Fruit fly (Drosophila melanogaster) whole organism, embryonic: ENCODE results near the gene CG45307.

ENCODE experiments used
- Awh ChIP-seq: fragments of 200-800 bp; sonication (Bioruptor generic); IDR thresholded peaks from 2 replicates; pipeline ENCODE4, ENCODE4 v1.3.6; 2022; ENCODE audit warnings: missing biosample characterization, missing genetic modification characterization
- CG10209 ChIP-seq: fragments of 200-800 bp; sonication (Bioruptor generic); optimal IDR thresholded peaks from 3 replicates; lab custom pipeline; 2017; ENCODE audit warnings: missing biosample characterization, mild to moderate bottlenecking, missing genetic modification characterization, missing genetic modification reagents
- CG10366 ChIP-seq: fragments of 200-800 bp; sonication (Bioruptor generic); IDR thresholded peaks from 2 replicates; pipeline ENCODE4 v1.3.6; 2022; ENCODE audit warnings: missing biosample characterization, missing genetic modification characterization
- CG10431 ChIP-seq: fragments of 200-800 bp; sonication (Bioruptor generic); optimal IDR thresholded peaks from 3 replicates; lab custom pipeline; 2018; ENCODE audit warnings: missing biosample characterization, mild to moderate bottlenecking, missing genetic modification characterization
- CG10543 ChIP-seq: fragments of 200-800 bp; sonication (Bioruptor generic); optimal IDR thresholded peaks from 3 replicates; lab custom pipeline; 2017; ENCODE audit warnings: missing biosample characterization, mild to moderate bottlenecking, missing genetic modification characterization, moderate library complexity
- CG12659 ChIP-seq: fragments of 200-800 bp; sonication (Bioruptor generic); optimal IDR thresholded peaks from 3 replicates; lab custom pipeline; 2017; ENCODE audit warnings: mild to moderate bottlenecking, missing biosample characterization, missing genetic modification reagents, missing genetic modification characterization
- CG15601 ChIP-seq: fragments of 200-800 bp; sonication (Bioruptor generic); optimal IDR thresholded peaks from 3 replicates; lab custom pipeline; 2019; ENCODE audit warnings: missing biosample characterization, mild to moderate bottlenecking, missing genetic modification characterization, moderate library complexity
- CG17829 ChIP-seq: fragments of 200-800 bp; optimal IDR thresholded peaks from 2 replicates; lab custom pipeline; 2019; ENCODE audit warnings: missing biosample characterization, mild to moderate bottlenecking, missing genetic modification characterization, moderate library complexity
- CG33557 ChIP-seq: fragments of 200-800 bp; sonication (Bioruptor generic); optimal IDR thresholded peaks from 2 replicates; lab custom pipeline; 2019; ENCODE audit warnings: missing biosample characterization, mild to moderate bottlenecking, missing genetic modification characterization, moderate library complexity
- CG3847 ChIP-seq: fragments of 200-800 bp; sonication (Bioruptor generic); IDR thresholded peaks from 2 replicates; pipeline ENCODE4 v1.3.6; 2022; ENCODE audit warnings: missing biosample characterization, missing genetic modification characterization
- CG4282 ChIP-seq: fragments of 200-800 bp; sonication (Bioruptor generic); optimal IDR thresholded peaks from 2 replicates; lab custom pipeline; 2016; ENCODE audit warnings: missing biosample characterization, missing genetic modification characterization
- CG4424 ChIP-seq: fragments of 200-800 bp; sonication (Bioruptor generic); optimal IDR thresholded peaks from 3 replicates; lab custom pipeline; 2016; ENCODE audit warnings: missing biosample characterization, missing genetic modification characterization
- CG4617 ChIP-seq: fragments of 200-800 bp; sonication (Bioruptor generic); optimal IDR thresholded peaks from 3 replicates; lab custom pipeline; 2016; ENCODE audit warnings: missing biosample characterization, missing genetic modification characterization, borderline replicate concordance
- CG6689 ChIP-seq: fragments of 200-800 bp; sonication (Bioruptor generic); IDR thresholded peaks from 2 replicates; pipeline ENCODE4 v1.3.6; 2022; ENCODE audit warnings: missing biosample characterization, missing genetic modification characterization
- CG7357 ChIP-seq: fragments of 200-800 bp; sonication (Bioruptor generic); IDR thresholded peaks from 3 replicates; pipeline ENCODE4 v1.3.6; 2022; ENCODE audit warnings: missing biosample characterization, missing genetic modification characterization
- CG8359 ChIP-seq: fragments of 200-800 bp; sonication (Bioruptor generic); optimal IDR thresholded peaks from 2 replicates; lab custom pipeline; 2017; ENCODE audit warnings: missing biosample characterization, mild to moderate bottlenecking, missing genetic modification characterization, borderline replicate concordance
- CG8388 ChIP-seq: fragments of 200-800 bp; sonication (Bioruptor generic); optimal IDR thresholded peaks from 2 replicates; lab custom pipeline; 2019; ENCODE audit warnings: missing biosample characterization, mild to moderate bottlenecking, missing genetic modification characterization, moderate library complexity
- E2f2 ChIP-seq: fragments of 200-800 bp; sonication (Bioruptor generic); IDR thresholded peaks from 2 replicates; pipeline ENCODE4 v1.3.6; 2022; ENCODE audit warnings: missing biosample characterization, missing genetic modification characterization
- HmgZ ChIP-seq: fragments of 200-800 bp; sonication (Bioruptor generic); optimal IDR thresholded peaks from 2 replicates; lab custom pipeline; 2018; ENCODE audit warnings: missing biosample characterization, mild to moderate bottlenecking, missing genetic modification characterization
- MESR4 ChIP-seq: fragments of 200-800 bp; sonication (Bioruptor generic); optimal IDR thresholded peaks from 2 replicates; lab custom pipeline; 2018; ENCODE audit warnings: missing biosample characterization, mild to moderate bottlenecking, missing genetic modification characterization, moderate library complexity
- Mes4 ChIP-seq: fragments of 200-800 bp; sonication (Bioruptor generic); optimal IDR thresholded peaks from 2 replicates; lab custom pipeline; 2016; ENCODE audit warnings: missing biosample characterization, missing genetic modification characterization
- NC2β ChIP-seq: fragments of 200-800 bp; sonication (Bioruptor generic); optimal IDR thresholded peaks from 2 replicates; lab custom pipeline; 2016; ENCODE audit warnings: missing biosample characterization, missing genetic modification characterization
- NfI ChIP-seq: fragments of 200-800 bp; sonication (Bioruptor generic); optimal IDR thresholded peaks from 3 replicates; lab custom pipeline; 2018; ENCODE audit warnings: missing biosample characterization, mild to moderate bottlenecking, missing genetic modification characterization, moderate library complexity
- PHDP ChIP-seq: fragments of 200-800 bp; sonication (Bioruptor generic); optimal IDR thresholded peaks from 3 replicates; lab custom pipeline; 2018; ENCODE audit warnings: missing biosample characterization, mild to moderate bottlenecking, missing genetic modification characterization, moderate library complexity
- Poxn ChIP-seq: fragments of 200-800 bp; sonication (Bioruptor generic); IDR thresholded peaks from 2 replicates; pipeline ENCODE4 v1.3.6; 2022; ENCODE audit warnings: missing biosample characterization, missing genetic modification characterization
- Sox100B ChIP-seq: fragments of 200-800 bp; sonication (Bioruptor generic); optimal IDR thresholded peaks from 3 replicates; lab custom pipeline; 2018; ENCODE audit warnings: missing biosample characterization, mild to moderate bottlenecking, missing genetic modification characterization
- Sox102F ChIP-seq: fragments of 200-800 bp; sonication (Bioruptor generic); optimal IDR thresholded peaks from 2 replicates; lab custom pipeline; 2018; ENCODE audit warnings: missing biosample characterization, mild to moderate bottlenecking, missing genetic modification characterization, moderate library complexity
- Tbp ChIP-seq: fragments of >200 bp; optimal IDR thresholded peaks from 2 replicates; lab custom pipeline; 2018; ENCODE audit warnings: missing biosample characterization, missing genetic modification characterization
- al ChIP-seq: fragments of 200-800 bp; sonication (Bioruptor generic); IDR thresholded peaks from 2 replicates; pipeline ENCODE4 v1.3.6; 2022; ENCODE audit warnings: missing biosample characterization, missing genetic modification characterization
- aop ChIP-seq: fragments of 200-800 bp; sonication (Bioruptor generic); IDR thresholded peaks from 2 replicates; pipeline ENCODE4 v1.3.6; 2022; ENCODE audit warnings: missing biosample characterization, missing genetic modification characterization
- bsh ChIP-seq, 2 experiments: fragments of 200-800 bp; sonication (Bioruptor generic); optimal IDR thresholded peaks; 2 replicates each; lab custom pipeline; 2017 to 2018; ENCODE audit warnings: mild to moderate bottlenecking in 2 of 2, missing biosample characterization in 2 of 2, missing genetic modification characterization in 2 of 2, moderate library complexity in 1 of 2
- cas ChIP-seq: fragments of 200-800 bp; sonication (Bioruptor generic); IDR thresholded peaks from 2 replicates; pipeline ENCODE4 v1.3.6; 2022; ENCODE audit warnings: missing biosample characterization, missing genetic modification characterization
- corto ChIP-seq: fragments of 200-800 bp; sonication (Bioruptor generic); optimal IDR thresholded peaks from 2 replicates; lab custom pipeline; 2016; ENCODE audit warnings: missing biosample characterization, mild to moderate bottlenecking, missing genetic modification characterization, moderate library complexity
- dan ChIP-seq: fragments of 200-800 bp; sonication (Bioruptor generic); IDR thresholded peaks from 2 replicates; pipeline ENCODE4 v1.3.6; 2022; ENCODE audit warnings: missing biosample characterization, missing genetic modification characterization
- danr ChIP-seq: fragments of 200-800 bp; sonication (Bioruptor generic); IDR thresholded peaks from 2 replicates; pipeline ENCODE4 v1.3.6; 2022; ENCODE audit warnings: missing biosample characterization, missing genetic modification characterization
- eyg ChIP-seq: fragments of 200-800 bp; sonication (Bioruptor generic); optimal IDR thresholded peaks from 3 replicates; lab custom pipeline; 2016; ENCODE audit warnings: missing biosample characterization, missing genetic modification characterization
- fu2 ChIP-seq: fragments of 200-800 bp; sonication (Bioruptor generic); optimal IDR thresholded peaks from 2 replicates; lab custom pipeline; 2016; ENCODE audit warnings: missing biosample characterization, missing genetic modification characterization
- kay ChIP-seq: fragments of 200-800 bp; sonication (Bioruptor generic); optimal IDR thresholded peaks from 2 replicates; lab custom pipeline; 2016; ENCODE audit warnings: missing biosample characterization, missing genetic modification characterization
- lab ChIP-seq: fragments of 200-800 bp; sonication (Bioruptor generic); optimal IDR thresholded peaks from 3 replicates; lab custom pipeline; 2017; ENCODE audit warnings: missing biosample characterization, missing genetic modification characterization, mild to moderate bottlenecking, moderate library complexity, missing genetic modification reagents
- lilli ChIP-seq: fragments of 200-800 bp; sonication (Bioruptor generic); optimal IDR thresholded peaks from 3 replicates; lab custom pipeline; 2016; ENCODE audit warnings: missing biosample characterization, missing genetic modification characterization
- lmd ChIP-seq: fragments of 200-800 bp; sonication (Bioruptor generic); IDR thresholded peaks from 2 replicates; pipeline ENCODE4 v1.3.6; 2022; ENCODE audit warnings: missing biosample characterization, missing genetic modification characterization
- nmo ChIP-seq: fragments of 200-800 bp; sonication (Bioruptor generic); optimal IDR thresholded peaks from 2 replicates; lab custom pipeline; 2018; ENCODE audit warnings: missing biosample characterization, mild to moderate bottlenecking, missing genetic modification characterization, moderate library complexity
- otp ChIP-seq: fragments of 200-800 bp; sonication (Bioruptor generic); IDR thresholded peaks from 3 replicates; pipeline ENCODE4, ENCODE4 v1.3.6; 2022; ENCODE audit warnings: missing biosample characterization, missing genetic modification characterization
- pho ChIP-seq: fragments of 200-800 bp; sonication (Bioruptor generic); optimal IDR thresholded peaks from 2 replicates; lab custom pipeline; 2016; ENCODE audit warnings: missing biosample characterization, missing genetic modification characterization
- scrt ChIP-seq: fragments of 200-800 bp; sonication (Bioruptor generic); optimal IDR thresholded peaks from 2 replicates; lab custom pipeline; 2018; ENCODE audit warnings: missing biosample characterization, mild to moderate bottlenecking, missing genetic modification characterization, moderate library complexity
- slbo ChIP-seq: fragments of 200-800 bp; sonication (Bioruptor generic); IDR thresholded peaks from 2 replicates; pipeline ENCODE4 v1.3.6; 2022; ENCODE audit warnings: missing biosample characterization, missing genetic modification characterization
- sna ChIP-seq: fragments of 200-800 bp; sonication (Bioruptor generic); IDR thresholded peaks from 2 replicates; pipeline ENCODE4 v1.3.6; 2022; ENCODE audit warnings: missing biosample characterization, missing genetic modification characterization; ENCODE audit not compliant: partially characterized antibody
- tna ChIP-seq: fragments of 200-800 bp; sonication (Bioruptor generic); IDR thresholded peaks from 2 replicates; pipeline ENCODE4 v1.3.6; 2022; ENCODE audit warnings: missing biosample characterization, missing genetic modification characterization; ENCODE audit not compliant: partially characterized antibody
- wek ChIP-seq: fragments of 200-800 bp; sonication (Bioruptor generic); optimal IDR thresholded peaks from 3 replicates; lab custom pipeline; 2018; ENCODE audit warnings: missing biosample characterization, mild to moderate bottlenecking, missing genetic modification characterization, moderate library complexity

The CG45307 gene

DNA sequence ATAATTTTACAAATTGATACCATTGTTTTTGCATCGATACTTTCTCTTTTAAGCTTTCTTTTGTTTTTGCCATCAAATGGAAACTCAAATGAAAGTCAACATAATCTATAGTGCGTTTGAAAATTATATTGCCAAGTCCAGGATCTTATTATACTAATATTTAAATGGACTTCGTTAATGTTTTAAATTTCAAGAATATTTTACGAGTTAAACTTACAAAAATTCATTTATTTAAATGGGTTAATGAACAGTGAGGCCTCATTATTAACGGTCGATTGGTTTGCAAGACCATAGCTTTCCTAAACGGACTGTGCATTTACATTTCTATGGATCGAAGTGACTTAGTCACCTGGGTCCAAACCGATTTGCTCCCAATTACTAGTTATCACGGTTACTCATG is 15.5 kb downstream of the CG45307 start:
- TF ChIP-seq nmo (GFP tag; lab: Kevin White, UChicago), result peak; percentile 31
- TF ChIP-seq Sox102F (GFP tag; lab: Kevin White, UChicago), result peak; percentile 13
- no peak for TF ChIP-seq Mes4 (GFP tag; lab: Kevin White, UChicago)
- peak; percentile 62 for TF ChIP-seq CG8388 (GFP tag; lab: Kevin White, UChicago)
- no peak for TF ChIP-seq tna (GFP tag; lab: Robert Waterston, UW)
- TF ChIP-seq fu2 (GFP tag; lab: Kevin White, UChicago), result no peak

DNA sequence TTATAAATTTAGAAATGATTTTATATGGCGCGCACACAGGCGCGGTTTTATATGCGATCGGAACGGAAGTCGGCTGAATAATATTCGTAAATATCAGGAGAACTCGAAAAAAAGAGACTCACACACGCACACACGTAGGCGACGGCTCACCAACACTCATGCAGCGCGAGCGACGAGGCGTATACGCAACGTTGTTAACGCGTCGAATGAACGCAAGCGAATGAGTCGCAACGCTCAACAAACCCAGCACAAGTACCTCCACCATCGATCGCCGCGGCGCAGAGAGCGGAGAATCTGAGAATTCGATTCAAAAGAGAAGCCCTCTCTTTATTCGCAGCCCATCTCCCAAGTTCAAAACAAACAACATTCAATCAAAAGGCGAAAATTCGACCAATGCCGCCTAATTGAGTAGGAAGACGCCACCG is 16.3 kb downstream of the CG45307 start:
- no peak for TF ChIP-seq CG8359
- peak; percentile 47; the same call in 1 of the 2 replicates for TF ChIP-seq sna (GFP tag; lab: Robert Waterston, UW)
- peak; percentile 32; the same call in 1 of the 2 replicates for TF ChIP-seq E2f2 (GFP tag; lab: Robert Waterston, UW)
- peak; percentile 30 for TF ChIP-seq lilli (GFP tag; lab: Kevin White, UChicago)
- no peak for TF ChIP-seq Poxn
- TF ChIP-seq MESR4 (GFP tag; lab: Kevin White, UChicago), result no peak
- TF ChIP-seq corto (GFP tag; lab: Kevin White, UChicago), result peak; percentile 30
- TF ChIP-seq CG33557, result peak; percentile 16
- TF ChIP-seq wek (GFP tag; lab: Kevin White, UChicago), result no peak
- TF ChIP-seq scrt, result peak; percentile 52
- no peak for TF ChIP-seq danr (GFP tag; lab: Robert Waterston, UW)
- no peak; the same call in 2 of the 3 replicates for TF ChIP-seq otp (GFP tag; lab: Robert Waterston, UW)
- peak; percentile 37 for TF ChIP-seq eyg (GFP tag; lab: Kevin White, UChicago)
- no peak for TF ChIP-seq dan (GFP tag; lab: Robert Waterston, UW)
- peak; percentile 37 for TF ChIP-seq CG3847 (GFP tag; lab: Robert Waterston, UW)
- peak; percentile 52 for TF ChIP-seq slbo (GFP tag; lab: Robert Waterston, UW)
- TF ChIP-seq NC2β, result peak; percentile 10
- peak; percentile 38 for TF ChIP-seq kay (GFP tag; lab: Kevin White, UChicago)
- TF ChIP-seq Awh, result peak; percentile 59; the same call in 1 of the 2 replicates
- peak; percentile 88 for TF ChIP-seq CG10543
- no peak for TF ChIP-seq cas (GFP tag; lab: Robert Waterston, UW)
- TF ChIP-seq lab (GFP tag; lab: Kevin White, UChicago), result peak; percentile 83
- no peak for TF ChIP-seq CG10431 (GFP tag; lab: Kevin White, UChicago)
- no peak for TF ChIP-seq CG4617
- no peak for TF ChIP-seq CG7357 (GFP tag; lab: Robert Waterston, UW)
- TF ChIP-seq CG17829 (tag; lab: Kevin White, UChicago), result peak; percentile 25
- TF ChIP-seq bsh (GFP tag; optimal IDR thresholded peaks at IDR 0.05; lab: Kevin White, UChicago), result peak in 1 of 2 experiments; percentile 30
- TF ChIP-seq Tbp (GFP tag; lab: Kevin White, UChicago), result no peak
- TF ChIP-seq lmd, result no peak
- TF ChIP-seq CG4424 (GFP tag; lab: Kevin White, UChicago), result no peak
- no peak for TF ChIP-seq CG6689 (GFP tag; lab: Robert Waterston, UW)
- TF ChIP-seq CG15601, result peak; percentile 28
- peak; percentile 78 for TF ChIP-seq HmgZ (tag; lab: Kevin White, UChicago)
- TF ChIP-seq NfI (GFP tag; lab: Kevin White, UChicago), result peak; percentile 7
- peak; percentile 41 for TF ChIP-seq PHDP (tag; lab: Kevin White, UChicago)
- TF ChIP-seq Sox100B (GFP tag; lab: Kevin White, UChicago), result no peak
- TF ChIP-seq CG4282 (GFP tag; lab: Kevin White, UChicago), result peak; percentile 3
- peak; percentile 19; the same call in 1 of the 2 replicates for TF ChIP-seq aop (GFP tag; lab: Robert Waterston, UW)
- TF ChIP-seq pho, result peak; percentile 22
- peak; percentile 14 for TF ChIP-seq CG10209 (GFP tag; lab: Kevin White, UChicago)
- peak; percentile 35 for TF ChIP-seq CG12659 (GFP tag; lab: Kevin White, UChicago)
- no peak for TF ChIP-seq CG10366 (GFP tag; lab: Robert Waterston, UW)
- TF ChIP-seq al (GFP tag; lab: Robert Waterston, UW), result no peak
